Worm (Caenorhabditis elegans): Measurements from ENCODE around the gene daf-5.
"Not testable (repeated sequence)": the region's sequence is repeated elsewhere in the genome, so short reads cannot be mapped to it uniquely, and the experiment has no call there.

The daf-5 gene

ce11 chrII:14008359-14008758 is 43.7 kb downstream of the daf-5 start, which contains the start of gene F01D5.7:
Gene F01D5.7 (plus strand): TSS chrII:14008659.
- TF ChIP-seq W03F9.2 (tag; optimal IDR thresholded peaks at IDR 0.05) (no peak), him-1 (tag; optimal IDR thresholded peaks at IDR 0.05) (no peak), dao-5 (tag; optimal IDR thresholded peaks at IDR 0.05) (no peak)

ce11 chrII:14006210-14006609 is 45.9 kb downstream of the daf-5 start, which contains the start of gene F01D5.6:
Gene F01D5.6 (plus strand): TSS chrII:14006510.
- TF ChIP-seq dao-5 (tag; optimal IDR thresholded peaks at IDR 0.05) (no peak), W03F9.2 (tag; optimal IDR thresholded peaks at IDR 0.05) (no peak)

- TF ChIP-seq him-1 (tag; optimal IDR thresholded peaks at IDR 0.05) = no peak
- TF ChIP-seq dao-5 (tag; optimal IDR thresholded peaks at IDR 0.05) = no peak
- TF ChIP-seq W03F9.2 (tag; optimal IDR thresholded peaks at IDR 0.05) = no peak
Observed at ce11 chrII:14005183-14005582, 46.9 kb downstream of the daf-5 start.

ce11 chrII:14004770-14005169 is 47.3 kb downstream of the daf-5 start:
- TF ChIP-seq him-1 (tag; optimal IDR thresholded peaks at IDR 0.05) = no peak
- TF ChIP-seq W03F9.2 (tag; optimal IDR thresholded peaks at IDR 0.05) = no peak
- no peak for TF ChIP-seq dao-5 (tag; optimal IDR thresholded peaks at IDR 0.05)

ce11 chrII:14003821-14004430 is 48.2 kb downstream of the daf-5 start:
- TF ChIP-seq W03F9.2 (tag; optimal IDR thresholded peaks at IDR 0.05) = no peak
- no peak for TF ChIP-seq dao-5 (tag; optimal IDR thresholded peaks at IDR 0.05)
- no peak for TF ChIP-seq him-1 (tag; optimal IDR thresholded peaks at IDR 0.05)

- TF ChIP-seq W03F9.2 (tag; optimal IDR thresholded peaks at IDR 0.05) = no peak
- no peak for TF ChIP-seq dao-5 (tag; optimal IDR thresholded peaks at IDR 0.05)
- TF ChIP-seq him-1 (tag; optimal IDR thresholded peaks at IDR 0.05) = no peak
Observed at ce11 chrII:14002200-14002599, 49.9 kb downstream of the daf-5 start, which contains the start of gene F01D5.5. Gene F01D5.5 (minus strand): TSS chrII:14002300.

- not testable (repeated sequence) for TF ChIP-seq him-1, dao-5, W03F9.2 (tag; optimal IDR thresholded peaks at IDR 0.05)
Observed at ce11 chrII:14000044-14000443, 52.1 kb downstream of the daf-5 start, which contains the start of gene F01D5.3. Gene F01D5.3 (minus strand): TSS chrII:14000144.

- TF ChIP-seq dao-5 (tag; optimal IDR thresholded peaks at IDR 0.05) = no peak
- no peak for TF ChIP-seq him-1 (tag; optimal IDR thresholded peaks at IDR 0.05)
Observed at ce11 chrII:13998964-13999363, 53.1 kb downstream of the daf-5 start, which contains the start of gene F01D5.2. Gene F01D5.2 (minus strand): TSS chrII:13999064.

- TF ChIP-seq W03F9.2 (tag; optimal IDR thresholded peaks at IDR 0.05) (no peak), him-1 (tag; optimal IDR thresholded peaks at IDR 0.05) (no peak), dao-5 (tag; optimal IDR thresholded peaks at IDR 0.05) (no peak)
Observed at ce11 chrII:13997989-13998388, 54.1 kb downstream of the daf-5 start.

ce11 chrII:13997477-13997876 is 54.6 kb downstream of the daf-5 start, which contains the start of gene F01D5.1:
Gene F01D5.1 (minus strand): TSS chrII:13997581.
- TF ChIP-seq him-1 (tag; optimal IDR thresholded peaks at IDR 0.05) = no peak
- TF ChIP-seq dao-5 (tag; optimal IDR thresholded peaks at IDR 0.05) = no peak

- TF ChIP-seq dao-5 (tag; optimal IDR thresholded peaks at IDR 0.05) (no peak), W03F9.2 (tag; optimal IDR thresholded peaks at IDR 0.05) (no peak), him-1 (tag; optimal IDR thresholded peaks at IDR 0.05) (no peak)
Observed at ce11 chrII:13994934-13995333, 57.2 kb downstream of the daf-5 start, which contains the start of gene Y39G8B.7. Gene Y39G8B.7 (minus strand): TSS chrII:13995034.

ce11 chrII:13991741-13992140 is 60.4 kb downstream of the daf-5 start, which contains the start of gene Y39G8B.5:
Gene Y39G8B.5 (minus strand): TSS chrII:13991841.
- no peak for TF ChIP-seq him-1 (tag; optimal IDR thresholded peaks at IDR 0.05)
- no peak for TF ChIP-seq dao-5 (tag; optimal IDR thresholded peaks at IDR 0.05)
- no peak for TF ChIP-seq W03F9.2 (tag; optimal IDR thresholded peaks at IDR 0.05)

- TF ChIP-seq him-1 (tag; optimal IDR thresholded peaks at IDR 0.05) (no peak), dao-5 (tag; optimal IDR thresholded peaks at IDR 0.05) (no peak), W03F9.2 (tag; optimal IDR thresholded peaks at IDR 0.05) (no peak)
Observed at ce11 chrII:13984551-13984950, 67.6 kb downstream of the daf-5 start, which contains the start of gene sre-47. Gene sre-47 (minus strand): TSS chrII:13984651.
